Fruit fly (Drosophila melanogaster) whole organism, embryonic: Measurements from ENCODE around the gene dbe.

Experiments used
- Ada2b ChIP-seq: fragments of 200-800 bp; sonication (Bioruptor generic); IDR thresholded peaks from 2 replicates; pipeline ENCODE4 v1.3.6; 2022; ENCODE audit warnings: missing biosample characterization, missing genetic modification characterization
- CG10543 ChIP-seq: fragments of 200-800 bp; sonication (Bioruptor generic); optimal IDR thresholded peaks from 3 replicates; lab custom pipeline; 2017; ENCODE audit warnings: missing biosample characterization, mild to moderate bottlenecking, missing genetic modification characterization, moderate library complexity
- CG10565 ChIP-seq: fragments of 200-800 bp; sonication (Bioruptor generic); optimal IDR thresholded peaks from 3 replicates; lab custom pipeline; 2016; ENCODE audit warnings: missing biosample characterization, mild to moderate bottlenecking, missing genetic modification characterization
- CG10979 ChIP-seq: fragments of 200-800 bp; sonication (Bioruptor generic); optimal IDR thresholded peaks from 2 replicates; lab custom pipeline; 2018; ENCODE audit warnings: missing biosample characterization, mild to moderate bottlenecking, missing genetic modification characterization, moderate library complexity
- CG11093 ChIP-seq: fragments of 200-800 bp; sonication (Bioruptor generic); IDR thresholded peaks from 3 replicates; pipeline ENCODE4 v1.3.6; 2022; ENCODE audit warnings: missing biosample characterization, missing genetic modification characterization
- CG11504 ChIP-seq: fragments of 200-800 bp; sonication (Bioruptor generic); optimal IDR thresholded peaks from 3 replicates; lab custom pipeline; 2019; ENCODE audit warnings: missing biosample characterization, mild to moderate bottlenecking, missing genetic modification characterization, moderate library complexity
- CG11723 ChIP-seq: fragments of 200-800 bp; sonication (Bioruptor generic); optimal IDR thresholded peaks from 2 replicates; lab custom pipeline; 2017; ENCODE audit warnings: missing biosample characterization, mild to moderate bottlenecking, missing genetic modification characterization
- CG13624 ChIP-seq: fragments of 200-800 bp; sonication (Bioruptor generic); optimal IDR thresholded peaks from 2 replicates; lab custom pipeline; 2016; ENCODE audit warnings: missing biosample characterization, missing genetic modification characterization
- CG13894 ChIP-seq: fragments of 200-800 bp; sonication (Bioruptor generic); optimal IDR thresholded peaks from 3 replicates; lab custom pipeline; 2018; ENCODE audit warnings: missing biosample characterization, mild to moderate bottlenecking, missing genetic modification characterization, moderate library complexity
- CG15011 ChIP-seq: fragments of 200-800 bp; sonication (Bioruptor generic); optimal IDR thresholded peaks from 3 replicates; lab custom pipeline; 2018; ENCODE audit warnings: missing biosample characterization, mild to moderate bottlenecking, missing genetic modification characterization
- CG16863 ChIP-seq: fragments of 200-800 bp; sonication (Bioruptor generic); optimal IDR thresholded peaks from 3 replicates; lab custom pipeline; 2016; ENCODE audit warnings: missing biosample characterization, missing genetic modification characterization
- CG17361 ChIP-seq: fragments of 200-800 bp; sonication (Bioruptor generic); IDR thresholded peaks from 3 replicates; pipeline ENCODE4 v1.3.6; 2022; ENCODE audit warnings: missing biosample characterization, missing genetic modification characterization
- CG18011 ChIP-seq: fragments of 200-800 bp; sonication (Bioruptor generic); optimal IDR thresholded peaks from 2 replicates; lab custom pipeline; 2017; ENCODE audit warnings: missing biosample characterization, missing genetic modification characterization, mild to moderate bottlenecking, moderate library complexity, missing genotype
- CG31388 ChIP-seq: fragments of 200-800 bp; sonication (Bioruptor generic); optimal IDR thresholded peaks from 2 replicates; lab custom pipeline; 2016; ENCODE audit warnings: missing biosample characterization, missing genetic modification characterization
- CG32532 ChIP-seq: fragments of 200-800 bp; sonication (Bioruptor generic); IDR thresholded peaks from 2 replicates; pipeline ENCODE4 v1.3.6; 2022; ENCODE audit warnings: missing biosample characterization, missing genetic modification characterization
- CG3407 ChIP-seq: fragments of 200-800 bp; sonication (Bioruptor generic); optimal IDR thresholded peaks from 2 replicates; lab custom pipeline; 2018; ENCODE audit warnings: missing biosample characterization, mild to moderate bottlenecking, missing genetic modification characterization
- CG4617 ChIP-seq: fragments of 200-800 bp; sonication (Bioruptor generic); optimal IDR thresholded peaks from 3 replicates; lab custom pipeline; 2016; ENCODE audit warnings: missing biosample characterization, missing genetic modification characterization, borderline replicate concordance
- CG5180 ChIP-seq: fragments of 200-800 bp; sonication (Bioruptor generic); optimal IDR thresholded peaks from 3 replicates; lab custom pipeline; 2017; ENCODE audit warnings: missing biosample characterization, missing genetic modification characterization, mild to moderate bottlenecking, moderate library complexity, missing genetic modification reagents
- CG7963 ChIP-seq: fragments of 200-800 bp; sonication (Bioruptor generic); IDR thresholded peaks from 3 replicates; pipeline ENCODE4 v1.3.6; 2022; ENCODE audit warnings: missing biosample characterization, missing genetic modification characterization; ENCODE audit not compliant: partially characterized antibody
- D ChIP-seq, 2 experiments: fragments of 200-800 bp in 1 of 2; fragments of >200 bp in 1 of 2; sonication (Bioruptor generic) in 1 of 2; optimal IDR thresholded peaks; 2 replicates in 1 of 2; 3 replicates in 1 of 2; lab custom pipeline; 2017; ENCODE audit warnings: mild to moderate bottlenecking in 1 of 2, missing biosample characterization in 1 of 2, missing genetic modification characterization in 1 of 2, missing genetic modification reagents in 1 of 2
- Dad ChIP-seq: fragments of 200-800 bp; sonication (Bioruptor generic); optimal IDR thresholded peaks from 3 replicates; lab custom pipeline; 2016; ENCODE audit warnings: missing biosample characterization, missing genetic modification characterization
- Dip2 ChIP-seq: fragments of 200-800 bp; sonication (Bioruptor generic); IDR thresholded peaks from 2 replicates; pipeline ENCODE4 v1.3.6; 2022; ENCODE audit warnings: missing biosample characterization, missing genetic modification characterization
- Hr51 ChIP-seq, 2 experiments: fragments of 200-800 bp; sonication (Bioruptor generic); optimal IDR thresholded peaks; 2 replicates in 1 of 2; 3 replicates in 1 of 2; lab custom pipeline; 2016 to 2018; ENCODE audit warnings: missing biosample characterization in 2 of 2, missing genetic modification characterization in 2 of 2, mild to moderate bottlenecking in 1 of 2, moderate library complexity in 1 of 2
- Hr78 ChIP-seq, 2 experiments: fragments of 200-800 bp in 1 of 2; fragments of >200 bp in 1 of 2; sonication (Bioruptor generic) in 1 of 2; optimal IDR thresholded peaks; 2 replicates each; lab custom pipeline; 2017 to 2019; ENCODE audit warnings: missing biosample characterization in 2 of 2, missing genetic modification characterization in 2 of 2, mild to moderate bottlenecking in 1 of 2, moderate library complexity in 1 of 2
- MTF-1 ChIP-seq: fragments of 200-800 bp; sonication (Bioruptor generic); optimal IDR thresholded peaks from 2 replicates; lab custom pipeline; 2018; ENCODE audit warnings: missing biosample characterization, mild to moderate bottlenecking, missing genetic modification characterization, borderline replicate concordance
- Mad ChIP-seq: fragments of 200-800 bp; sonication (Bioruptor generic); optimal IDR thresholded peaks from 2 replicates; lab custom pipeline; 2016; ENCODE audit warnings: missing biosample characterization, missing genetic modification characterization
- NC2β ChIP-seq: fragments of 200-800 bp; sonication (Bioruptor generic); optimal IDR thresholded peaks from 2 replicates; lab custom pipeline; 2016; ENCODE audit warnings: missing biosample characterization, missing genetic modification characterization
- NK7.1 ChIP-seq: fragments of 200-800 bp; sonication (Bioruptor generic); optimal IDR thresholded peaks from 3 replicates; lab custom pipeline; 2016; ENCODE audit warnings: missing biosample characterization, missing genetic modification characterization
- Scr ChIP-seq: fragments of 200-800 bp; sonication (Bioruptor generic); IDR thresholded peaks from 2 replicates; pipeline ENCODE4 v1.3.6; 2022; ENCODE audit warnings: missing biosample characterization, missing genetic modification characterization; ENCODE audit not compliant: partially characterized antibody
- chm ChIP-seq: fragments of 200-800 bp; sonication (Bioruptor generic); IDR thresholded peaks from 2 replicates; pipeline ENCODE4 v1.3.6; 2022; ENCODE audit warnings: missing biosample characterization, missing genetic modification characterization
- dmrt99B ChIP-seq: fragments of 200-800 bp; sonication (Bioruptor generic); optimal IDR thresholded peaks from 2 replicates; lab custom pipeline; 2018; ENCODE audit warnings: missing biosample characterization, mild to moderate bottlenecking, missing genetic modification characterization, moderate library complexity
- dpn ChIP-seq, 2 experiments: fragments of 200-800 bp; sonication (Bioruptor generic); optimal IDR thresholded peaks; 3 replicates each; lab custom pipeline; 2016; ENCODE audit warnings: missing biosample characterization in 2 of 2, missing genetic modification characterization in 2 of 2
- esg ChIP-seq: fragments of 200-800 bp; sonication (Bioruptor generic); conservative IDR thresholded peaks from 2 replicates; pipeline ENCODE4 v1.3.6; 2022; ENCODE audit warnings: missing biosample characterization, missing genetic modification characterization
- ewg ChIP-seq: fragments of 200-800 bp; sonication (Bioruptor generic); optimal IDR thresholded peaks from 3 replicates; lab custom pipeline; 2017; ENCODE audit warnings: mild to moderate bottlenecking, missing biosample characterization, missing genetic modification reagents, missing genetic modification characterization
- gem ChIP-seq: fragments of 200-800 bp; sonication (Bioruptor generic); optimal IDR thresholded peaks from 2 replicates; lab custom pipeline; 2019; ENCODE audit warnings: missing biosample characterization, mild to moderate bottlenecking, missing genetic modification characterization, moderate library complexity
- gfzf ChIP-seq: fragments of 200-800 bp; sonication (Bioruptor generic); optimal IDR thresholded peaks from 2 replicates; lab custom pipeline; 2016; ENCODE audit warnings: missing biosample characterization, mild to moderate bottlenecking, missing genetic modification characterization, moderate library complexity
- gsb-n ChIP-seq: fragments of 200-800 bp; sonication (Bioruptor generic); optimal IDR thresholded peaks from 3 replicates; lab custom pipeline; 2018; ENCODE audit warnings: missing biosample characterization, mild to moderate bottlenecking, missing genetic modification characterization
- klu ChIP-seq: fragments of 200-800 bp; sonication (Bioruptor generic); IDR thresholded peaks from 2 replicates; pipeline ENCODE4 v1.3.6; 2022; ENCODE audit warnings: missing biosample characterization, missing genetic modification characterization
- lab ChIP-seq: fragments of 200-800 bp; sonication (Bioruptor generic); optimal IDR thresholded peaks from 3 replicates; lab custom pipeline; 2017; ENCODE audit warnings: missing biosample characterization, missing genetic modification characterization, mild to moderate bottlenecking, moderate library complexity, missing genetic modification reagents
- lbe ChIP-seq: fragments of 200-800 bp; sonication (Bioruptor generic); optimal IDR thresholded peaks from 2 replicates; lab custom pipeline; 2016; ENCODE audit warnings: missing biosample characterization, mild to moderate bottlenecking, missing genetic modification characterization
- lmd ChIP-seq: fragments of 200-800 bp; sonication (Bioruptor generic); IDR thresholded peaks from 2 replicates; pipeline ENCODE4 v1.3.6; 2022; ENCODE audit warnings: missing biosample characterization, missing genetic modification characterization
- pfk ChIP-seq: fragments of 200-800 bp; sonication (Bioruptor generic); optimal IDR thresholded peaks from 2 replicates; lab custom pipeline; 2018; ENCODE audit warnings: missing biosample characterization, mild to moderate bottlenecking, missing genetic modification characterization, moderate library complexity
- sens ChIP-seq: fragments of 200-800 bp; sonication (Bioruptor generic); peaks from one replicate; lab custom pipeline; 2016; ENCODE audit warnings: missing biosample characterization, missing genetic modification characterization
- sqz ChIP-seq: fragments of 200-800 bp; sonication (Bioruptor generic); optimal IDR thresholded peaks from 3 replicates; lab custom pipeline; 2018; ENCODE audit warnings: missing biosample characterization, mild to moderate bottlenecking, missing genetic modification characterization
- trem ChIP-seq: fragments of 200-800 bp; optimal IDR thresholded peaks from 3 replicates; lab custom pipeline; 2019; ENCODE audit warnings: missing biosample characterization, mild to moderate bottlenecking, missing genetic modification characterization, moderate library complexity
- tup ChIP-seq: fragments of 200-800 bp; sonication (Bioruptor generic); optimal IDR thresholded peaks from 2 replicates; lab custom pipeline; 2016; ENCODE audit warnings: missing biosample characterization, mild to moderate bottlenecking, missing genetic modification characterization, moderate library complexity
- wor ChIP-seq: fragments of 200-800 bp; sonication (Bioruptor generic); IDR thresholded peaks from 2 replicates; pipeline ENCODE4 v1.3.6; 2022; ENCODE audit warnings: missing biosample characterization, missing genetic modification characterization

The dbe gene

dm6 chr2L:846167-846868 lies 23.3 kb downstream of the dbe start (continued):
- peak; percentile 96 for TF ChIP-seq sens
- TF ChIP-seq Hr78 (GFP tag; optimal IDR thresholded peaks at IDR 0.05; lab: Kevin White, UChicago) = peak in 1 of 2 experiments; percentile 69
- peak; percentile 58 for TF ChIP-seq lab (GFP tag; lab: Kevin White, UChicago)
- TF ChIP-seq Mad (GFP tag; lab: Kevin White, UChicago) = peak; percentile 42
- TF ChIP-seq CG31388 (GFP tag; lab: Kevin White, UChicago) = no peak
- TF ChIP-seq sqz = peak; percentile 51
- TF ChIP-seq CG15011 (GFP tag; lab: Kevin White, UChicago) = no peak
- peak; percentile 84 for TF ChIP-seq CG11504 (tag; lab: Kevin White, UChicago)
- TF ChIP-seq gem (tag; lab: Kevin White, UChicago) = peak; percentile 80
- TF ChIP-seq CG3407 (GFP tag; lab: Kevin White, UChicago) = peak; percentile 36
- TF ChIP-seq klu (GFP tag; lab: Robert Waterston, UW) = no peak
- no peak for TF ChIP-seq CG13894 (tag; lab: Kevin White, UChicago)
- peak; percentile 8 for TF ChIP-seq Dad (GFP tag; lab: Kevin White, UChicago)
- TF ChIP-seq ewg = peak; percentile 52
- TF ChIP-seq Scr = no peak
- TF ChIP-seq trem = peak; percentile 25
- no peak for TF ChIP-seq CG10565 (GFP tag; lab: Kevin White, UChicago)
- peak; percentile 63; the same call in 2 of the 3 replicates for TF ChIP-seq CG11093 (GFP tag; lab: Robert Waterston, UW)
- TF ChIP-seq CG18011 (GFP tag; lab: Kevin White, UChicago) = no peak
- no peak for TF ChIP-seq CG10543 (GFP tag; lab: Kevin White, UChicago)
- TF ChIP-seq wor = peak; percentile 68
- TF ChIP-seq NK7.1 (GFP tag; lab: Kevin White, UChicago) = no peak
- TF ChIP-seq Hr51 (GFP tag; optimal IDR thresholded peaks at IDR 0.05; lab: Kevin White, UChicago) = peak; percentile 28 to 80
- TF ChIP-seq esg (GFP tag; lab: Robert Waterston, UW) = peak; percentile 46; the same call in 1 of the 2 replicates
- TF ChIP-seq Dip2 (GFP tag; lab: Robert Waterston, UW) = no peak
- 0 out of 2 replicates have a peak, but pooled peaks have one; percentile 28 for TF ChIP-seq Ada2b (GFP tag; lab: Robert Waterston, UW)
- TF ChIP-seq lmd (GFP tag; lab: Robert Waterston, UW) = peak; percentile 70
- TF ChIP-seq CG32532 (GFP tag; lab: Robert Waterston, UW) = no peak
- TF ChIP-seq NC2β (GFP tag; lab: Kevin White, UChicago) = peak; percentile 14
- peak; percentile 74 for TF ChIP-seq CG10979
- no peak for TF ChIP-seq D (optimal IDR thresholded peaks at IDR 0.05; lab: Kevin White, UChicago)
- TF ChIP-seq D (GFP tag; optimal IDR thresholded peaks at IDR 0.05; lab: Kevin White, UChicago) = peak; percentile 40
- peak; percentile 45 for TF ChIP-seq CG5180 (GFP tag; lab: Kevin White, UChicago)
- TF ChIP-seq tup (GFP tag; lab: Kevin White, UChicago) = no peak
- no peak for TF ChIP-seq lbe
- peak; percentile 61 to 65 for TF ChIP-seq dpn (GFP tag; optimal IDR thresholded peaks at IDR 0.05; lab: Kevin White, UChicago)
- TF ChIP-seq CG4617 (GFP tag; lab: Kevin White, UChicago) = no peak
- peak; percentile 34; the same call in 1 of the 2 replicates for TF ChIP-seq chm
- TF ChIP-seq CG11723 (GFP tag; lab: Kevin White, UChicago) = peak; percentile 40
- TF ChIP-seq dmrt99B (tag; lab: Kevin White, UChicago) = peak; percentile 88
- TF ChIP-seq pfk (GFP tag; lab: Kevin White, UChicago) = no peak
- TF ChIP-seq CG13624 (GFP tag; lab: Kevin White, UChicago) = peak; percentile 38
- TF ChIP-seq gfzf = no peak
- TF ChIP-seq gsb-n (tag; lab: Kevin White, UChicago) = peak; percentile 50
- TF ChIP-seq MTF-1 = no peak
- peak; percentile 77; the same call in 2 of the 3 replicates for TF ChIP-seq CG17361 (GFP tag; lab: Robert Waterston, UW)
- peak; percentile 30 for TF ChIP-seq CG16863
- TF ChIP-seq CG7963 (GFP tag; lab: Robert Waterston, UW) = no peak
